Worm (Caenorhabditis elegans) whole organism, late embryonic: ENCODE results near the gene ipmk-1.

Experiments
- K02D7.2 ChIP-seq: sonication (generic microtip); optimal IDR thresholded peaks from 2 replicates; lab custom pipeline; 2017; ENCODE audit warnings: mild to moderate bottlenecking, missing genetic modification characterization, missing compliant biosample characterization
- ama-1 ChIP-seq: fragments of 150-350 bp; optimal IDR thresholded peaks from 2 replicates; lab custom pipeline; 2014
- ceh-14 ChIP-seq: sonication (generic microtip); optimal IDR thresholded peaks from 2 replicates; lab custom pipeline; 2016; ENCODE audit warnings: missing genotype, missing genetic modification characterization, missing compliant biosample characterization
- ceh-19 ChIP-seq: fragments of 200-800 bp; sonication (Bioruptor generic); optimal IDR thresholded peaks from 2 replicates; lab custom pipeline; 2018; ENCODE audit warnings: mild to moderate bottlenecking, missing genetic modification characterization, missing compliant biosample characterization
- ceh-6 ChIP-seq: fragments of 200-800 bp; sonication (Bioruptor generic); optimal IDR thresholded peaks from 2 replicates; lab custom pipeline; 2018; ENCODE audit warnings: mild to moderate bottlenecking, missing genetic modification characterization, missing compliant biosample characterization
- ets-4 ChIP-seq: sonication (generic microtip); optimal IDR thresholded peaks from 2 replicates; lab custom pipeline; 2016; ENCODE audit warnings: missing genetic modification characterization, missing compliant biosample characterization
- fkh-6 ChIP-seq: sonication (generic microtip); optimal IDR thresholded peaks from 2 replicates; lab custom pipeline; 2016; ENCODE audit warnings: missing genetic modification characterization, missing compliant biosample characterization
- hlh-30 ChIP-seq: sonication (generic microtip); optimal IDR thresholded peaks from 2 replicates; lab custom pipeline; 2017; ENCODE audit warnings: antibody characterized with exemption, missing genetic modification characterization, missing compliant biosample characterization; ENCODE audit not compliant: insufficient read depth
- lim-6 ChIP-seq: sonication (generic microtip); optimal IDR thresholded peaks from 2 replicates; lab custom pipeline; 2016; ENCODE audit warnings: missing genetic modification characterization, missing compliant biosample characterization
- nhr-232 ChIP-seq: sonication (generic microtip); optimal IDR thresholded peaks from 2 replicates; lab custom pipeline; 2016; ENCODE audit warnings: missing genetic modification characterization, missing compliant biosample characterization
- pha-4 ChIP-seq: fragments of 150-350 bp; optimal IDR thresholded peaks from 2 replicates; lab custom pipeline; 2018; ENCODE audit warnings: missing biosample characterization, missing genetic modification reagents, missing genetic modification characterization
- rnt-1 ChIP-seq: sonication (generic microtip); optimal IDR thresholded peaks from 2 replicates; lab custom pipeline; 2016; ENCODE audit warnings: missing genetic modification characterization, missing compliant biosample characterization
- sdc-2 ChIP-seq: sonication (generic microtip); optimal IDR thresholded peaks from 2 replicates; lab custom pipeline; 2016; ENCODE audit warnings: missing genotype, missing genetic modification characterization, missing compliant biosample characterization
- unc-55 ChIP-seq: sonication (generic microtip); optimal IDR thresholded peaks from 2 replicates; lab custom pipeline; 2017; ENCODE audit warnings: missing biosample characterization, missing genetic modification reagents, missing genetic modification characterization

- TF ChIP-seq nhr-232 (tag; lab: Kevin White, UChicago) = no peak
- TF ChIP-seq ceh-19 = no peak
- TF ChIP-seq ama-1 (lab: Kevin White, UChicago) = no peak
- TF ChIP-seq pha-4 (tag; lab: Kevin White, UChicago) = no peak
- no peak for TF ChIP-seq rnt-1 (tag; lab: Kevin White, UChicago)
- no peak for TF ChIP-seq unc-55 (GFP tag; lab: Kevin White, UChicago)
- no peak for TF ChIP-seq K02D7.2 (tag; lab: Kevin White, UChicago)
- TF ChIP-seq lim-6 (tag; lab: Kevin White, UChicago) = no peak
- no peak for TF ChIP-seq ets-4 (tag; lab: Kevin White, UChicago)
- TF ChIP-seq hlh-30 (tag; lab: Kevin White, UChicago) = no peak
- TF ChIP-seq fkh-6 (tag; lab: Kevin White, UChicago) = no peak
- no peak for TF ChIP-seq ceh-14 (tag; lab: Kevin White, UChicago)
- TF ChIP-seq sdc-2 (tag; lab: Kevin White, UChicago) = no peak
- no peak for TF ChIP-seq ceh-6 (GFP tag; lab: Kevin White, UChicago)
Measured at ce11 chrIV:12525409-12525808, 22.5 kb upstream of the ipmk-1 start, which contains the start of gene eak-4.
